Worm (Caenorhabditis elegans) whole organism, L1 larva: ENCODE measurements around the gene clc-25.

Experiments used
- C34B4.2 ChIP-seq: sonication (generic microtip); optimal IDR thresholded peaks from 2 replicates; lab custom pipeline; 2017; ENCODE audit warnings: mild to moderate bottlenecking, missing genetic modification characterization, missing compliant biosample characterization
- ama-1 ChIP-seq: fragments of 150-350 bp; optimal IDR thresholded peaks from 2 replicates; lab custom pipeline; 2014
- efl-1 ChIP-seq, 4 experiments: fragments of 150-350 bp; optimal IDR thresholded peaks in 3 of 4; peaks in 1 of 4; 1 replicate in 1 of 4; 2 replicates in 3 of 4; lab custom pipeline; 2014; ENCODE audit warnings: missing biosample characterization in 2 of 4, missing genetic modification characterization in 2 of 4, missing genetic modification reagents in 2 of 4
- egl-27 ChIP-seq, 2 experiments: fragments of 150-350 bp in 1 of 2; sonication (generic microtip); optimal IDR thresholded peaks; 3 replicates each; lab custom pipeline; 2017 to 2018; ENCODE audit warnings: missing biosample characterization in 2 of 2, missing genetic modification characterization in 2 of 2, missing genetic modification reagents in 2 of 2
- lin-35 ChIP-seq, 2 experiments: fragments of 150-350 bp; optimal IDR thresholded peaks; 2 replicates each; lab custom pipeline; 2014; ENCODE audit warnings: missing biosample characterization in 2 of 2, missing genetic modification characterization in 2 of 2, missing genetic modification reagents in 2 of 2
- lir-3 ChIP-seq: sonication (generic microtip); optimal IDR thresholded peaks from 2 replicates; lab custom pipeline; 2016; ENCODE audit warnings: mild to moderate bottlenecking, missing genetic modification characterization, moderate library complexity, missing compliant biosample characterization; ENCODE audit not compliant: poor library complexity
- nhr-237 ChIP-seq: fragments of 150-350 bp; optimal IDR thresholded peaks from 2 replicates; lab custom pipeline; 2014; ENCODE audit warnings: missing biosample characterization, missing genetic modification characterization
- nhr-90 ChIP-seq: sonication (generic microtip); optimal IDR thresholded peaks from 2 replicates; lab custom pipeline; 2016; ENCODE audit warnings: mild to moderate bottlenecking, missing genetic modification characterization, missing compliant biosample characterization; ENCODE audit not compliant: poor library complexity
- unc-62 ChIP-seq: fragments of 150-350 bp; optimal IDR thresholded peaks from 2 replicates; lab custom pipeline; 2014; ENCODE audit warnings: missing biosample characterization, missing genetic modification reagents, missing genetic modification characterization

DNA sequence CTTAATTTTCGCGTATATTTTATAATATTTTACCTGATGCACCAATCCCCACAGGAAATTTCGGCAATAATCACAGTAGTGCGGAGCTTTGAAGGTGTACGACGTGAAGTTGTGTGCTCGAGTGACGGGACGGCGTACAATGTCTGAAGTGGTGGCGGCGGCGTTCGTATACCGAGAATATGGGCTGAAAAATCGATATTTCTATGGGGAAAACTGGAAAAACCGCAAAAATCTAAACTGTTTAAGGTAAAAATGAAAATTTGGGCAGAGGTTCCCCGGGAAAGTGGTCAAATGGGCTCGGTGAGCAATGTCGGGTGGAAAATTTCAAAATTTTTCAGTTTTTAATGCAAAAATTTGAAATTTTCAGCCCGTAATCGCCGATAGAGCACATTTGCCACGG lies 8.7 kb upstream of the clc-25 start:
- TF ChIP-seq unc-62 (no peak), lin-35 (GFP tag; optimal IDR thresholded peaks at IDR 0.05; lab: Kevin White, UChicago) (no peak), nhr-90 (tag; lab: Kevin White, UChicago) (no peak), C34B4.2 (tag; lab: Kevin White, UChicago) (no peak), nhr-237 (tag; lab: Kevin White, UChicago) (no peak), egl-27 (tag; optimal IDR thresholded peaks at IDR 0.05; lab: Kevin White, UChicago) (no peak), lir-3 (tag; lab: Kevin White, UChicago) (no peak), ama-1 (lab: Kevin White, UChicago) (no peak), efl-1 (optimal IDR thresholded peaks at IDR 0.05; lab: Kevin White, UChicago) (no peak), efl-1 (GFP tag; optimal IDR thresholded peaks at IDR 0.05 in 1 of 2; lab: Kevin White, UChicago) (peak in 1 of 2 experiments; percentile 88)
